Worm (Caenorhabditis elegans): ENCODE measurements around the gene ZK829.9.

DNA sequence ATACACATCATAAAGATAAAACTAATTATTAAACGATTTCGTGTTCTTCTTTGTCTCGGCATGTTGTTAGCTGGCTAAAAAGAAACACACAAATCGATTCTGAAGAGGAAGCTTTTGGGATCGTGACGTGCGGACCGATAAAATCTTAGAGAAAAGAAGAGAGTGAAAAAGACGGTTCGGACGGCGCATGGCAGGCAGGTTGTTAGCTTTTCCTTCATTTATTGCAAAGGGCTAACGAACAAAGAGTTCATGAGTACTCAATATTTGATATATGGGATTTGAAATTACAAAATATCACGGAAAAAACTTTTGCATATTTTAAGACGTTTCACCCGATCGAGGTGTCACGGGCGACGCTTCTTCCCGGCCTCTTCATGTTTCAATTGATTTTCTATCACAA, 24.7 kb upstream of the ZK829.9 start, which contains the start of gene ZK829.3:
- TF ChIP-seq snpc-4 (tag; optimal IDR thresholded peaks at IDR 0.05) (no peak), ztf-11 (tag; optimal IDR thresholded peaks at IDR 0.05) (no peak), blmp-1 (tag; optimal IDR thresholded peaks at IDR 0.05; ENCODE audit: insufficient read depth) (no peak), egl-27 (tag; optimal IDR thresholded peaks at IDR 0.05) (no peak), lsy-2 (tag; optimal IDR thresholded peaks at IDR 0.05) (no peak), fos-1 (tag; optimal IDR thresholded peaks at IDR 0.05) (no peak), C34F6.9 (tag; optimal IDR thresholded peaks at IDR 0.05) (no peak), skn-1 (tag; optimal IDR thresholded peaks at IDR 0.05) (no peak), sma-9 (GFP tag; optimal IDR thresholded peaks at IDR 0.05) (no peak), sma-9 (tag; optimal IDR thresholded peaks at IDR 0.05) (no peak), aly-2 (tag; optimal IDR thresholded peaks at IDR 0.05) (no peak), nhr-237 (tag; optimal IDR thresholded peaks at IDR 0.05) (no peak), unc-62 (GFP tag; optimal IDR thresholded peaks at IDR 0.05) (no peak), nhr-23 (tag; optimal IDR thresholded peaks at IDR 0.05) (no peak)

Measured in whole organism, L2 larva.